Worm (Caenorhabditis elegans): ENCODE results near the gene ceh-88.

ce11 chrIV:17308211-17308610, 20.8 kb upstream of the ceh-88 start, which contains the start of gene T28F3.9:
- TF ChIP-seq dao-5 (tag; optimal IDR thresholded peaks at IDR 0.05) (no peak), him-1 (tag; optimal IDR thresholded peaks at IDR 0.05) (no peak), W03F9.2 (tag; optimal IDR thresholded peaks at IDR 0.05) (no peak)

All from whole organism, L4/young adult.